Worm (Caenorhabditis elegans) whole organism, early embryonic: ENCODE data around the gene gad-1.

Experiments
- B0310.2 ChIP-seq: sonication (generic microtip); optimal IDR thresholded peaks from 2 replicates; lab custom pipeline; 2016; ENCODE audit warnings: mild to moderate bottlenecking, missing genetic modification characterization, missing compliant biosample characterization
- F13C5.2 ChIP-seq: sonication (generic microtip); optimal IDR thresholded peaks from 2 replicates; lab custom pipeline; 2017; ENCODE audit warnings: mild to moderate bottlenecking, missing genetic modification characterization, inconsistent platforms, missing compliant biosample characterization
- aly-1 ChIP-seq: sonication (generic microtip); optimal IDR thresholded peaks from 2 replicates; lab custom pipeline; 2016; ENCODE audit warnings: missing genetic modification characterization, missing compliant biosample characterization
- ama-1 ChIP-seq: fragments of 150-350 bp; optimal IDR thresholded peaks from 2 replicates; lab custom pipeline; 2014
- ceh-13 ChIP-seq: fragments of 200-800 bp; sonication (Bioruptor generic); optimal IDR thresholded peaks from 2 replicates; lab custom pipeline; 2018; ENCODE audit warnings: mild to moderate bottlenecking, missing genetic modification characterization, missing compliant biosample characterization
- ceh-36 ChIP-seq: sonication (generic microtip); optimal IDR thresholded peaks from 2 replicates; lab custom pipeline; 2016; ENCODE audit warnings: missing genetic modification characterization, inconsistent platforms, missing compliant biosample characterization
- ets-7 ChIP-seq: sonication (generic microtip); optimal IDR thresholded peaks from 2 replicates; lab custom pipeline; 2016; ENCODE audit warnings: missing genotype, missing genetic modification characterization, missing compliant biosample characterization
- flt-1 ChIP-seq: fragments of 200-800 bp; sonication (Bioruptor generic); IDR thresholded peaks from 2 replicates; pipeline ENCODE4 v1.3.6; 2022; ENCODE audit warnings: missing genetic modification characterization, missing compliant biosample characterization
- hmbx-1 ChIP-seq: sonication (generic microtip); optimal IDR thresholded peaks from 2 replicates; lab custom pipeline; 2016; ENCODE audit warnings: mild to moderate bottlenecking, missing genetic modification characterization, missing compliant biosample characterization
- hmg-4 ChIP-seq: fragments of 200-800 bp; sonication (Bioruptor generic); optimal IDR thresholded peaks from 2 replicates; lab custom pipeline; 2018; ENCODE audit warnings: mild to moderate bottlenecking, missing genetic modification characterization, missing compliant biosample characterization
- hnd-1 ChIP-seq: sonication (generic microtip); optimal IDR thresholded peaks from 2 replicates; lab custom pipeline; 2016; ENCODE audit warnings: missing genetic modification characterization, missing compliant biosample characterization
- pes-1 ChIP-seq: fragments of 200-800 bp; sonication (Bioruptor generic); IDR thresholded peaks from 2 replicates; pipeline ENCODE4 v1.3.6; 2022; ENCODE audit warnings: missing genetic modification reagents, missing genetic modification characterization, missing compliant biosample characterization
- scrt-1 ChIP-seq: fragments of 200-800 bp; sonication (Bioruptor generic); IDR thresholded peaks from 2 replicates; pipeline ENCODE4 v1.3.6; 2022; ENCODE audit warnings: missing genetic modification characterization, missing compliant biosample characterization
- sea-1 ChIP-seq: fragments of 200-800 bp; sonication (Bioruptor generic); conservative IDR thresholded peaks from 2 replicates; pipeline ENCODE4 v1.3.6; 2022; ENCODE audit warnings: missing genetic modification characterization, missing compliant biosample characterization
- tbx-11 ChIP-seq: fragments of 200-800 bp; sonication (Bioruptor generic); IDR thresholded peaks from 2 replicates; pipeline ENCODE4 v1.3.6; 2022; ENCODE audit warnings: missing genetic modification characterization, missing compliant biosample characterization
- tbx-37 ChIP-seq: fragments of 200-800 bp; sonication (Bioruptor generic); conservative IDR thresholded peaks from 2 replicates; pipeline ENCODE4 v1.3.6; 2022; ENCODE audit warnings: missing genetic modification reagents, missing genetic modification characterization, missing compliant biosample characterization
- tra-4 ChIP-seq: sonication (generic microtip); optimal IDR thresholded peaks from 2 replicates; lab custom pipeline; 2017; ENCODE audit warnings: missing genetic modification characterization, missing compliant biosample characterization

gad-1 gene

DNA sequence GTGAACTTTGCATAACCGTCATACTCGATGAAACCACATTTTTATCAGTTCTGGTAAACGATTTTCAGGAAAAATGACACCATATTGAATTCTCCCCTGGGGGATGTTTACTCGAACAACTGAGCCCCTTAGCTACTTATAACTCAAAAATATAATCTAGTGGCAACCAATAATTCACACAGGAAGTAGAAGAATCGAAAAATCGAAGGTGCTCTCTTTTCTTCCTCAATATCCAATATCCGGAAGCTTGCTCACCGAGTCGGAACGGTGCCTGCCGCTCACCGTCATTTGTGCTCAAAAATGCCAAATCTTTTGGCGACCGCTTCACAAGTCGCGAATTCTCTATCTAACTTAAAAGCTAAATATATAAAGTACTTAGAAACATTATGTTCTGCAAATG is 8.7 kb upstream of the gad-1 start, which contains the start of gene T05H4.3:
TSS of gene T05H4.3 (plus strand) at position 301 of the 400 bp plus-strand sequence.
- TF ChIP-seq tra-4 (no peak), tbx-11 (GFP tag; lab: Robert Waterston, UW) (no peak), flt-1 (GFP tag; lab: Robert Waterston, UW) (no peak), ceh-13 (GFP tag; lab: Kevin White, UChicago) (no peak), ama-1 (no peak), aly-1 (tag; lab: Kevin White, UChicago) (no peak), sea-1 (GFP tag; lab: Robert Waterston, UW) (no peak), ceh-36 (no peak), B0310.2 (tag; lab: Kevin White, UChicago) (no peak), hnd-1 (tag; lab: Kevin White, UChicago) (no peak), pes-1 (GFP tag; lab: Robert Waterston, UW) (no peak), F13C5.2 (tag; lab: Kevin White, UChicago) (no peak), hmbx-1 (tag; lab: Kevin White, UChicago) (no peak), hmg-4 (no peak), tbx-37 (GFP tag; lab: Robert Waterston, UW) (no peak)

DNA sequence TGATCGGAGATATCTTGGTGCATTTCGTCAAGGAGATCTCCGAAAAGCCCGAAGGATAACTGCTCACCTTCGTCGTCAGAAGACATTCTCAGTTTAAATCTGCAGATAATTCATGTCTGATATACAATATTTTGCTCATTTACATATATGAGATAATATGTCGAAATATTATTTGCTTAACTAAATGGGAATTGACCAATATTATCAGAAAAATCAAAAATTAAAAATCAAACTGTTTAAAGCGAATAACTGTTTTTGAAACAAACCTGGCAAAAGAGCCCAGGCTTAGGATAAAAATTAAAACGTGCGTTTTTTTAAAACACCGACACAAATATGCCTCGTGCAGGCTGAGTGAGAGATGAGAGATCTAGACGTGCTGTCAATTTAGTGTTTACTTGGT is 8.3 kb upstream of the gad-1 start, which contains the start of gene T05H4.15:
TSS of gene T05H4.15 (minus strand) at position 101 of the 400 bp plus-strand sequence.
- no peak for TF ChIP-seq ama-1
- no peak for TF ChIP-seq flt-1 (GFP tag; lab: Robert Waterston, UW)
- no peak for TF ChIP-seq ceh-36
- TF ChIP-seq hmbx-1 (tag; lab: Kevin White, UChicago): no peak
- no peak for TF ChIP-seq hnd-1 (tag; lab: Kevin White, UChicago)
- no peak for TF ChIP-seq ets-7
- TF ChIP-seq pes-1 (GFP tag; lab: Robert Waterston, UW): no peak
- no peak for TF ChIP-seq aly-1 (tag; lab: Kevin White, UChicago)
- TF ChIP-seq tbx-11 (GFP tag; lab: Robert Waterston, UW): no peak
- TF ChIP-seq sea-1 (GFP tag; lab: Robert Waterston, UW): no peak
- no peak for TF ChIP-seq B0310.2 (tag; lab: Kevin White, UChicago)
- no peak for TF ChIP-seq hmg-4
- no peak for TF ChIP-seq tra-4
- TF ChIP-seq scrt-1: no peak
- no peak for TF ChIP-seq tbx-37 (GFP tag; lab: Robert Waterston, UW)
- no peak for TF ChIP-seq F13C5.2 (tag; lab: Kevin White, UChicago)

DNA sequence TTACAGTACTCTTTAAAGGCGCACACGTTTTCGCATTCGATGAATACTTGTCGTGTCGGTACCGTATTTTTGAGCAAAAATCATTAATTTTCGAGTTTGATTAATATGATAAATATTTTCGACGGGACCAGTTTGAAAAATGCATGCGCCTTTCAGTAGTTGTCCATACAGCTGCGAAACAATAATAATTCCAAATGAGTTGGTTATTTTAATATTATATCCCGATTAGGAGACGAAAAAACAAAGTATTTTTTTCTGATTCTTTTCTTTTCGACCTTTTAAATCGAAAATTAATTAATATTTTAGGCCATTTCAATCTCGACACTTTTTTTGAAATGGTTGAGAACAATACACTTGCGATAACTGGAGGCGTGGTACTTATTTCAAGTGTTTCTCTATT is 5.3 kb upstream of the gad-1 start, which contains the start of gene T05H4.4:
TSS of gene T05H4.4 (plus strand) at position 301 of the 400 bp plus-strand sequence.
- TF ChIP-seq hnd-1 (tag; lab: Kevin White, UChicago) (no peak), ama-1 (no peak), scrt-1 (no peak), tbx-37 (GFP tag; lab: Robert Waterston, UW) (no peak), sea-1 (GFP tag; lab: Robert Waterston, UW) (no peak), aly-1 (tag; lab: Kevin White, UChicago) (no peak), B0310.2 (tag; lab: Kevin White, UChicago) (no peak), flt-1 (GFP tag; lab: Robert Waterston, UW) (no peak), tra-4 (no peak), F13C5.2 (tag; lab: Kevin White, UChicago) (no peak), ets-7 (no peak), ceh-13 (GFP tag; lab: Kevin White, UChicago) (no peak), hmg-4 (no peak), pes-1 (GFP tag; lab: Robert Waterston, UW) (no peak), tbx-11 (GFP tag; lab: Robert Waterston, UW) (no peak), hmbx-1 (tag; lab: Kevin White, UChicago) (no peak)

DNA sequence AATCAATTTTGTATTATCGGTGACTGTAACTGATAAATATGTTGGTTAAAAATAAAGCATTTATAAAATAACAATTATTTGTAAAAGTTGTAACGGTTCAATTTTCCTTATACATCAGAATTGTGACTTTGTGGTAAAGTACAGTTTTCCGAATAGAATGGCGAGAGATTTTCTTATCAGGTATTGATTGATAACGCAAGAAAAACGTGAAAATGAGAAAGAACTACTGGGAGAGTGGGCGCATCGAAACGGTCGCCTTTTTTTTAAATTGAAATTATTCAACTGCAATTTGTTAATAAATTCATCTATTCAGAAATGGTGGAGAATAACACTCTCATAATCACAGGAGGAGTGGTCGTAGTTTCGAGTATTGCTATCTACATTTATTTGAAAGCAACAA is 3.0 kb upstream of the gad-1 start, which contains the start of gene hpo-19:
TSS of gene hpo-19 (plus strand) at position 314 of the 400 bp plus-strand sequence.
- TF ChIP-seq sea-1 (GFP tag; lab: Robert Waterston, UW): no peak
- TF ChIP-seq ceh-36: no peak
- TF ChIP-seq scrt-1: no peak
- TF ChIP-seq hmbx-1 (tag; lab: Kevin White, UChicago): no peak
- TF ChIP-seq hmg-4: no peak
- no peak for TF ChIP-seq ama-1
- TF ChIP-seq hnd-1 (tag; lab: Kevin White, UChicago): no peak
- no peak for TF ChIP-seq F13C5.2 (tag; lab: Kevin White, UChicago)
- no peak for TF ChIP-seq aly-1 (tag; lab: Kevin White, UChicago)
- no peak for TF ChIP-seq pes-1 (GFP tag; lab: Robert Waterston, UW)
- TF ChIP-seq tbx-11 (GFP tag; lab: Robert Waterston, UW): no peak
- no peak for TF ChIP-seq tbx-37 (GFP tag; lab: Robert Waterston, UW)
- no peak for TF ChIP-seq flt-1 (GFP tag; lab: Robert Waterston, UW)
- no peak for TF ChIP-seq ets-7
- TF ChIP-seq ceh-13 (GFP tag; lab: Kevin White, UChicago): no peak
- no peak for TF ChIP-seq B0310.2 (tag; lab: Kevin White, UChicago)
- no peak for TF ChIP-seq tra-4

DNA sequence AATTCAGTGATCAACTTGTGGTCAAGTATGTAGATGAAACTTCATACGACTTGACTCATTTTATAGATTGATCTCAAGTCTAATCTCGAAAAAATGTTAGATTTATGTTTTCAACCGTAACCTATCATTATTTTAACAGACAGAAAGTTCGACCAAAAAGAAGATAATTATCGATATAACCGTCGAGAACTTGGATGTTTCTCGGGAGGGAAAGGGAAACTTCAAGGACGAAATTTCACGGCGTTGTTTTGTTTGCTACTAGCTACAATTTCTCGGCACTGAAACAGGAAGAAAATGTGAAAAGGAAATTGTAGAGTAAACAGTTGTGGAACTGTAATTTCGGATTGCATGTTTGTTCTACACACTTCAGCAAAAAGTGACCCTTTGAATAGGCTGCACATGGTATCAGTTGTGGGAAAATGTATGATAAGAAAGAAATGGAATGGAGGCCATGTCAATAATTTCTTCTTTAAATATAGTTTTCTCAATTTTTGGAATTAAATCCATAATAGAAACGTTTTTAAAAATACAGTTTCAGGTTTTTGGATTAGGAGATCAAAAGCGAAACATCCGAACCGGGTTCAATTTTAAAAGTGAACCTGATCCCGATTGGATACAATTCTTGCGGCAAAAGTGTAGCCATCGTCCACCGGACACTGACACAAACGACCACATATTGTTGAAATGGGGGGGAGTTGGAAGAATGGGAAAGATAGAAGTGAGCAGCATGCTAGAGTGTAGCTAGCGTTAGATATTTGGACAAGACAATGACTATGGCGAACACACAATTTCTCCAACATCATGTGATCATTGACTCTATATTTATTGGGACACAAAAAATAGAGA is 2.5 kb downstream of the gad-1 start:
- TF ChIP-seq sea-1 (GFP tag; lab: Robert Waterston, UW): no peak
- TF ChIP-seq ceh-36: no peak
- TF ChIP-seq F13C5.2 (tag; lab: Kevin White, UChicago): no peak
- no peak for TF ChIP-seq tra-4
- TF ChIP-seq ama-1: no peak
- no peak for TF ChIP-seq tbx-11 (GFP tag; lab: Robert Waterston, UW)
- TF ChIP-seq ceh-13 (GFP tag; lab: Kevin White, UChicago): no peak
- TF ChIP-seq ets-7: no peak
- TF ChIP-seq hnd-1 (tag; lab: Kevin White, UChicago): no peak

DNA sequence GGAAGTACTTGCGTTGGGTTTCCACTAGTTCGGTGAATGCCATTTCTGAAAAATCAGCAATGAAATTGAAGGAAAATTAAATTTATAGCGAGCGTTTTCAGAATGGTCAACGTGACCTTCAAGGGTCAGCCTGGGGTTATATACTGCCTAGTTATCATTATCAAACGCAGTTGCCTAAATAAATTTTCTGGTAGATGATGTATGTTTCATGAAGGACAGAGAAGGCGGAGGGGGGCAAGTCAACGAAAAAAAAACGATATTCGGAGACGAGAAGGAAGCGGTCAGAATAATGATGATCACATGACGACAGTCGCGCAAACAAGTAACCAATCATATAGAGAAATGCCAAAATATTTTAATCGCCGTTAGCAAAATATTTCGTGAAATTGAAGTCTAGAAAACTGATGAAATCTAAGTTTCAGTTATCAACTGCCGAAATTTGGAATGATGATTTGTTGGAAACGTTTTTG is 3.4 kb downstream of the gad-1 start, which contains the start of gene alh-4:
TSS of gene alh-4 (minus strand) at position 51 of the 470 bp plus-strand sequence.
- TF ChIP-seq tbx-11 (GFP tag; lab: Robert Waterston, UW): no peak
- TF ChIP-seq B0310.2 (tag; lab: Kevin White, UChicago): no peak
- no peak for TF ChIP-seq tbx-37 (GFP tag; lab: Robert Waterston, UW)
- TF ChIP-seq hmg-4: no peak
- TF ChIP-seq flt-1 (GFP tag; lab: Robert Waterston, UW): no peak
- no peak for TF ChIP-seq sea-1 (GFP tag; lab: Robert Waterston, UW)
- TF ChIP-seq hmbx-1 (tag; lab: Kevin White, UChicago): no peak
- TF ChIP-seq hnd-1 (tag; lab: Kevin White, UChicago): no peak
- no peak for TF ChIP-seq tra-4
